Fruit fly (Drosophila melanogaster) whole organism, wandering third instar larva: ENCODE measurements around the gene Pax.

Source experiments
- Dfd ChIP-seq: fragments of >200 bp; optimal IDR thresholded peaks from 2 replicates; lab custom pipeline; 2017; ENCODE audit warnings: missing biosample characterization, missing genetic modification characterization
- psq ChIP-seq: fragments of 200-800 bp; sonication (Bioruptor generic); optimal IDR thresholded peaks from 3 replicates; lab custom pipeline; 2017; ENCODE audit warnings: missing biosample characterization, mild to moderate bottlenecking, missing genetic modification characterization, moderate library complexity
- woc ChIP-seq: sonication (Bioruptor generic); optimal IDR thresholded peaks from 2 replicates; lab custom pipeline; 2016; ENCODE audit warnings: missing biosample characterization, mild to moderate bottlenecking, missing genetic modification characterization

DNA sequence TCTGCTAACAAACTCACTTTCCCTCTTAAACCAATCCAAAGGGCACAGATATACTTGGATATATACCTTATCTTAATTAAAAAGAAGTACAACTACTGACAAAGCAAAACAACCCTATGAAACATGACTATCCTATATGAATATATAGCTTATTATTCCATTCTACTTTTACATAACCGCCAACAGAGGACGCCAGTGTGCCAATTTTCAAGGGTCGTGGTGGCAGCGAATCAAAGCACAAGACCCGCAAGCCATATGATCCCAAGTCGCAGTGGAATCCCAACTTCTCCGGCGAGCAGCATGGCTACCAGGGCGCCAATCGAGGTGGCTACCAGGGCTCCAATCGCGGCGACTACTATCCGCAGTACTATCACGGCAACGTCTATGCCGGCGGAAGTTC lies 44.0 kb downstream of the Pax start:
- TF ChIP-seq woc (no peak), psq (GFP tag; lab: Kevin White, UChicago) (no peak), Dfd (GFP tag; lab: Kevin White, UChicago) (no peak)
